Worm (Caenorhabditis elegans) whole organism, L1 larva: Measurements from ENCODE around the gene hsp-12.3.

ENCODE experiments used
- Y116A8C.19 ChIP-seq: sonication (generic microtip); optimal IDR thresholded peaks from 2 replicates; lab custom pipeline; 2016; ENCODE audit warnings: missing compliant biosample characterization, missing genetic modification characterization, borderline replicate concordance
- aha-1 ChIP-seq: fragments of 150-350 bp; optimal IDR thresholded peaks from 2 replicates; lab custom pipeline; 2014; ENCODE audit warnings: missing biosample characterization, missing genetic modification characterization
- ama-1 ChIP-seq: fragments of 150-350 bp; optimal IDR thresholded peaks from 2 replicates; lab custom pipeline; 2014
- blmp-1 ChIP-seq: fragments of 150-350 bp; optimal IDR thresholded peaks from 2 replicates; lab custom pipeline; 2014; ENCODE audit warnings: missing biosample characterization, missing genetic modification characterization
- ceh-82 ChIP-seq, 3 experiments: fragments of 150-350 bp in 1 of 3; sonication (generic microtip) in 2 of 3; optimal IDR thresholded peaks; 2 replicates each; lab custom pipeline; 2014 to 2017; ENCODE audit warnings: missing biosample characterization in 3 of 3, missing genetic modification characterization in 3 of 3
- ces-1 ChIP-seq: fragments of 150-350 bp; optimal IDR thresholded peaks from 2 replicates; lab custom pipeline; 2014; ENCODE audit warnings: missing biosample characterization, missing genetic modification reagents, missing genetic modification characterization
- dpl-1 ChIP-seq, 3 experiments: fragments of 150-350 bp in 2 of 3; sonication (generic microtip) in 1 of 3; optimal IDR thresholded peaks; 2 replicates each; lab custom pipeline; 2014 to 2017; ENCODE audit warnings: missing biosample characterization in 3 of 3, missing genetic modification characterization in 3 of 3, missing genetic modification reagents in 3 of 3
- dsc-1 ChIP-seq: sonication (generic microtip); optimal IDR thresholded peaks from 2 replicates; lab custom pipeline; 2016; ENCODE audit warnings: mild to moderate bottlenecking, missing genetic modification characterization, missing compliant biosample characterization
- efl-1 ChIP-seq, 4 experiments: fragments of 150-350 bp; optimal IDR thresholded peaks in 3 of 4; peaks in 1 of 4; 1 replicate in 1 of 4; 2 replicates in 3 of 4; lab custom pipeline; 2014; ENCODE audit warnings: missing biosample characterization in 2 of 4, missing genetic modification characterization in 2 of 4, missing genetic modification reagents in 2 of 4
- egl-27 ChIP-seq, 2 experiments: fragments of 150-350 bp in 1 of 2; sonication (generic microtip); optimal IDR thresholded peaks; 3 replicates each; lab custom pipeline; 2017 to 2018; ENCODE audit warnings: missing biosample characterization in 2 of 2, missing genetic modification characterization in 2 of 2, missing genetic modification reagents in 2 of 2
- elt-2 ChIP-seq: sonication (generic microtip); optimal IDR thresholded peaks from 2 replicates; lab custom pipeline; 2016; ENCODE audit warnings: missing genetic modification characterization, mild to moderate bottlenecking, inconsistent platforms, missing compliant biosample characterization, missing genetic modification reagents
- fkh-10 ChIP-seq: sonication (generic microtip); optimal IDR thresholded peaks from 2 replicates; lab custom pipeline; 2017; ENCODE audit warnings: missing biosample characterization, missing genetic modification reagents, missing genetic modification characterization
- fos-1 ChIP-seq: fragments of 150-350 bp; optimal IDR thresholded peaks from 2 replicates; lab custom pipeline; 2014; ENCODE audit warnings: missing biosample characterization, missing genetic modification characterization
- hlh-17 ChIP-seq: fragments of 200-800 bp; sonication (Bioruptor generic); optimal IDR thresholded peaks from 2 replicates; lab custom pipeline; 2018; ENCODE audit warnings: missing genetic modification characterization, mild to moderate bottlenecking, missing compliant biosample characterization, moderate library complexity, borderline replicate concordance
- irx-1 ChIP-seq: sonication (generic microtip); optimal IDR thresholded peaks from 2 replicates; lab custom pipeline; 2016; ENCODE audit warnings: missing genetic modification characterization, missing compliant biosample characterization
- isw-1 ChIP-seq: fragments of 200-800 bp; sonication (Bioruptor generic); IDR thresholded peaks from 2 replicates; pipeline ENCODE4 v1.3.6; 2022; ENCODE audit warnings: missing genetic modification characterization, missing compliant biosample characterization
- jun-1 ChIP-seq: fragments of 150-350 bp; optimal IDR thresholded peaks from 2 replicates; lab custom pipeline; 2014; ENCODE audit warnings: missing biosample characterization, missing genetic modification reagents, missing genetic modification characterization
- lin-35 ChIP-seq, 2 experiments: fragments of 150-350 bp; optimal IDR thresholded peaks; 2 replicates each; lab custom pipeline; 2014; ENCODE audit warnings: missing biosample characterization in 2 of 2, missing genetic modification characterization in 2 of 2, missing genetic modification reagents in 2 of 2
- lsy-2 ChIP-seq, 2 experiments: fragments of 150-350 bp; optimal IDR thresholded peaks; 2 replicates each; lab custom pipeline; 2014; ENCODE audit warnings: missing biosample characterization in 2 of 2, missing genetic modification characterization in 2 of 2
- mep-1 ChIP-seq: fragments of 150-350 bp; optimal IDR thresholded peaks from 2 replicates; lab custom pipeline; 2014; ENCODE audit warnings: missing biosample characterization, missing genetic modification characterization
- nhr-11 ChIP-seq: fragments of 150-350 bp; optimal IDR thresholded peaks from 2 replicates; lab custom pipeline; 2014; ENCODE audit warnings: missing biosample characterization, missing genetic modification characterization
- nhr-19 ChIP-seq: fragments of 200-800 bp; sonication (Bioruptor generic); conservative IDR thresholded peaks from 2 replicates; pipeline ENCODE4 v1.3.6; 2022; ENCODE audit warnings: missing genetic modification characterization, missing compliant biosample characterization
- nhr-237 ChIP-seq: fragments of 150-350 bp; optimal IDR thresholded peaks from 2 replicates; lab custom pipeline; 2014; ENCODE audit warnings: missing biosample characterization, missing genetic modification characterization
- nhr-47 ChIP-seq: sonication (generic microtip); optimal IDR thresholded peaks from 2 replicates; lab custom pipeline; 2016; ENCODE audit warnings: mild to moderate bottlenecking, missing genetic modification characterization, moderate library complexity, missing compliant biosample characterization
- nhr-71 ChIP-seq: sonication (generic microtip); optimal IDR thresholded peaks from 2 replicates; lab custom pipeline; 2016; ENCODE audit warnings: mild to moderate bottlenecking, missing genetic modification characterization, moderate library complexity, missing compliant biosample characterization
- nhr-76 ChIP-seq: sonication (generic microtip); optimal IDR thresholded peaks from 2 replicates; lab custom pipeline; 2017; ENCODE audit warnings: missing biosample characterization, missing genetic modification characterization
- nhr-85 ChIP-seq: sonication (generic microtip); peaks from one replicate; lab custom pipeline; 2016; ENCODE audit warnings: missing genetic modification characterization, inconsistent platforms, missing compliant biosample characterization
- pag-3 ChIP-seq: sonication (generic microtip); optimal IDR thresholded peaks from 2 replicates; lab custom pipeline; 2017; ENCODE audit warnings: missing genetic modification characterization, mild to moderate bottlenecking, missing compliant biosample characterization, antibody characterized with exemption, borderline replicate concordance; ENCODE audit not compliant: insufficient read depth
- pqm-1 ChIP-seq: sonication (generic microtip); optimal IDR thresholded peaks from 3 replicates; lab custom pipeline; 2017; ENCODE audit warnings: missing biosample characterization, missing genetic modification characterization
- rnt-1 ChIP-seq: sonication (generic microtip); optimal IDR thresholded peaks from 2 replicates; lab custom pipeline; 2016; ENCODE audit warnings: mild to moderate bottlenecking, missing genetic modification characterization, moderate library complexity, missing compliant biosample characterization
- skn-1 ChIP-seq: fragments of 150-350 bp; optimal IDR thresholded peaks from 2 replicates; lab custom pipeline; 2014; ENCODE audit warnings: missing biosample characterization, missing genetic modification characterization
- snpc-4 ChIP-seq: fragments of 150-350 bp; optimal IDR thresholded peaks from 2 replicates; lab custom pipeline; 2014; ENCODE audit warnings: missing biosample characterization, missing genetic modification characterization
- snu-23 ChIP-seq: sonication (generic microtip); optimal IDR thresholded peaks from 2 replicates; lab custom pipeline; 2016; ENCODE audit warnings: missing genetic modification characterization, missing compliant biosample characterization
- swsn-7 ChIP-seq: sonication (generic microtip); optimal IDR thresholded peaks from 2 replicates; lab custom pipeline; 2016; ENCODE audit warnings: missing genetic modification characterization, missing compliant biosample characterization
- tbx-2 ChIP-seq: sonication (generic microtip); optimal IDR thresholded peaks from 2 replicates; lab custom pipeline; 2016; ENCODE audit warnings: missing genetic modification characterization, missing compliant biosample characterization
- tlp-1 ChIP-seq: fragments of 150-350 bp; optimal IDR thresholded peaks from 2 replicates; lab custom pipeline; 2014; ENCODE audit warnings: missing biosample characterization, missing genetic modification characterization
- unc-30 ChIP-seq: sonication (generic microtip); optimal IDR thresholded peaks from 2 replicates; lab custom pipeline; 2017; ENCODE audit warnings: missing biosample characterization, missing genetic modification characterization
- unc-86 ChIP-seq: sonication (generic microtip); optimal IDR thresholded peaks from 2 replicates; lab custom pipeline; 2016; ENCODE audit warnings: missing genetic modification characterization, missing compliant biosample characterization
- vab-15 ChIP-seq: sonication (generic microtip); optimal IDR thresholded peaks from 2 replicates; lab custom pipeline; 2017; ENCODE audit warnings: missing genotype, mild to moderate bottlenecking, missing genetic modification characterization, missing compliant biosample characterization
- xbp-1 ChIP-seq: sonication (generic microtip); optimal IDR thresholded peaks from 2 replicates; lab custom pipeline; 2016; ENCODE audit warnings: missing genetic modification characterization, missing compliant biosample characterization
- ztf-11 ChIP-seq, 2 experiments: sonication (generic microtip); optimal IDR thresholded peaks; 2 replicates each; lab custom pipeline; 2016 to 2017; ENCODE audit warnings: missing genetic modification characterization in 2 of 2, missing biosample characterization in 1 of 2, missing compliant biosample characterization in 1 of 2

Gene hsp-12.3

DNA sequence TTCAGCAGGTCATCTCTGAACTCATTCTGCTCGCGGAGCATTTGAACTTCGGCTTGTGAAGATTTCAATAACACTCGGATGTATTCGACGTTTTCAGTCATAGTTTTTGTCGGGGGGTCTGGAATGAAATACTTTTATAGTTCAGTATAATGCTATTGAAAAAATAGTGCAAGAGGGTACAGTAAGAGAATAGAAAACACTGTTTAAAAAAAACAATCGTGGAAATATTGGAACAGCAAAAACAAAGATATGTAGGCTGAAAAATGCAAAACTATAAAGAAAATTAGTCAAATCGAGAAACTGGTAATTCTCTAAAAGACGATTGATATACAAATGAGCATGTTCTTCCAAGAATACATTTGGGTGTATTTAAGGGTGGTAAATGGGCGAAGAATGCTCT is 37.3 kb downstream of the hsp-12.3 start, which contains the start of gene F56D5.5:
Gene F56D5.5 (minus strand): TSS at position 101 of the 400 bp plus-strand sequence.
- TF ChIP-seq snpc-4 (tag; lab: Kevin White, UChicago) (no peak), nhr-76 (tag; lab: Kevin White, UChicago) (no peak), tbx-2 (tag; lab: Kevin White, UChicago) (no peak), pag-3 (tag; lab: Kevin White, UChicago) (no peak), aha-1 (tag; lab: Kevin White, UChicago) (no peak), unc-86 (tag; lab: Kevin White, UChicago) (no peak), lsy-2 (tag; optimal IDR thresholded peaks at IDR 0.05; lab: Kevin White, UChicago) (no peak), ces-1 (no peak), nhr-71 (tag; lab: Kevin White, UChicago) (no peak), egl-27 (tag; optimal IDR thresholded peaks at IDR 0.05; lab: Kevin White, UChicago) (no peak), xbp-1 (tag; lab: Kevin White, UChicago) (no peak), elt-2 (tag; lab: Kevin White, UChicago) (no peak)

ce11 chrIV:9403761-9404420 is 41.4 kb downstream of the hsp-12.3 start:
- TF ChIP-seq jun-1 (tag; lab: Kevin White, UChicago) (no peak), fkh-10 (GFP tag; lab: Kevin White, UChicago) (no peak), dpl-1 (GFP tag; optimal IDR thresholded peaks at IDR 0.05; lab: Kevin White, UChicago) (peak; percentile 87 to 90 (median 90)), nhr-85 (tag; lab: Kevin White, UChicago) (peak; percentile 75), dsc-1 (tag; lab: Kevin White, UChicago) (peak; percentile 17), nhr-47 (tag; lab: Kevin White, UChicago) (peak; percentile 57), fos-1 (no peak), nhr-11 (no peak), irx-1 (peak; percentile 38), nhr-19 (peak; percentile 36; the same call in 1 of the 2 replicates), pqm-1 (no peak), mep-1 (tag; lab: Kevin White, UChicago) (no peak), unc-30 (tag; lab: Kevin White, UChicago) (no peak), efl-1 (optimal IDR thresholded peaks at IDR 0.05; lab: Kevin White, UChicago) (peak; percentile 93 to 96), efl-1 (GFP tag; optimal IDR thresholded peaks at IDR 0.05 in 1 of 2; lab: Kevin White, UChicago) (peak; percentile 92 to 99), nhr-71 (tag; lab: Kevin White, UChicago) (peak; percentile 49), skn-1 (tag; lab: Kevin White, UChicago) (no peak), hlh-17 (no peak), tlp-1 (tag; lab: Kevin White, UChicago) (no peak), tbx-2 (tag; lab: Kevin White, UChicago) (peak; percentile 22), rnt-1 (tag; lab: Kevin White, UChicago) (peak; percentile 45), isw-1 (GFP tag; lab: Robert Waterston, UW) (peak; percentile 55), snu-23 (GFP tag; lab: Kevin White, UChicago) (peak; percentile 22), xbp-1 (tag; lab: Kevin White, UChicago) (peak; percentile 45), Y116A8C.19 (tag; lab: Kevin White, UChicago) (no peak), swsn-7 (tag; lab: Kevin White, UChicago) (peak; percentile 10), lsy-2 (tag; optimal IDR thresholded peaks at IDR 0.05; lab: Kevin White, UChicago) (peak in 1 of 2 experiments; percentile 39), ceh-82 (tag; optimal IDR thresholded peaks at IDR 0.05; lab: Kevin White, UChicago) (peak in 1 of 3 experiments; percentile 8), nhr-237 (tag; lab: Kevin White, UChicago) (no peak), ama-1 (lab: Kevin White, UChicago) (no peak), blmp-1 (tag; lab: Kevin White, UChicago) (no peak), ztf-11 (tag; optimal IDR thresholded peaks at IDR 0.05; lab: Kevin White, UChicago) (no peak), lin-35 (GFP tag; optimal IDR thresholded peaks at IDR 0.05; lab: Kevin White, UChicago) (peak; percentile 87 to 93), vab-15 (no peak)
